Worm (Caenorhabditis elegans): ENCODE results near the gene hsd-3.

DNA sequence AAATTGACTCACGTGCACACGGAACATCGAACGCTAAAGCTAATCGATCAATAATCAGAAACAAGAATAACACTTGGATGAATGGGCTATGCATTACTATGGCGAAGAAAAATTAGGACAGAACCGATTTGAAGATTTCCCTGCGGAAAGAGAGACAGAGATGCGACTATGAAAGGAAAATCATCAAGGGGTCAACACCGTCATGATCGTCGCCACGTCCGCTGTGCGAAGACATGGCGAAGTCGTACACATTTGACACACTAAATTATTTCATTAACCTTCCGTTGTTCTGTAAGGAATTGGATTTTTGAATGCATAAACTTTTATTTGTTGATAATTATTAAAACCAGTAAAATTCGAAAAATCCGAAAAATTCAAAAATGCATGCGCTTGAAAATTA lies 39.9 kb upstream of the hsd-3 start, which contains the start of gene M03F4.6:
- TF ChIP-seq T22C8.4 (GFP tag; IDR thresholded peaks at IDR 0.05) (no peak), ztf-29 (GFP tag; IDR thresholded peaks at IDR 0.05) (no peak), klf-2 (GFP tag; conservative IDR thresholded peaks at IDR 0.05) (no peak), flt-1 (GFP tag; IDR thresholded peaks at IDR 0.05) (no peak), ztf-23 (GFP tag; IDR thresholded peaks at IDR 0.05) (no peak), med-1 (GFP tag; optimal IDR thresholded peaks at IDR 0.05; ENCODE audit: insufficient read depth) (no peak), tab-1 (GFP tag; IDR thresholded peaks at IDR 0.05) (no peak), ref-1 (GFP tag; conservative IDR thresholded peaks at IDR 0.05) (no peak)

All from whole organism, midembryonic.